Worm (Caenorhabditis elegans) whole organism, midembryonic: ENCODE data around the gene ZK813.4.

Source experiments
- T22C8.4 ChIP-seq: fragments of 200-800 bp; sonication (Bioruptor generic); IDR thresholded peaks from 2 replicates; pipeline ENCODE4 v1.3.6; 2022; ENCODE audit warnings: missing genetic modification characterization, missing compliant biosample characterization
- cog-1 ChIP-seq: sonication (generic microtip); optimal IDR thresholded peaks from 2 replicates; lab custom pipeline; 2016; ENCODE audit warnings: missing genetic modification characterization, missing compliant biosample characterization
- flt-1 ChIP-seq: fragments of 200-800 bp; sonication (Bioruptor generic); IDR thresholded peaks from 2 replicates; pipeline ENCODE4 v1.3.6; 2022; ENCODE audit warnings: missing genetic modification characterization, missing compliant biosample characterization
- klf-2 ChIP-seq: fragments of 200-800 bp; sonication (Bioruptor generic); conservative IDR thresholded peaks from 2 replicates; pipeline ENCODE4 v1.3.6; 2022; ENCODE audit warnings: missing genetic modification reagents, missing genetic modification characterization, missing compliant biosample characterization
- ref-1 ChIP-seq: fragments of 200-800 bp; sonication (Bioruptor generic); conservative IDR thresholded peaks from 2 replicates; pipeline ENCODE4 v1.3.6; 2022; ENCODE audit warnings: missing genetic modification reagents, missing genetic modification characterization, missing compliant biosample characterization
- ztf-23 ChIP-seq: fragments of 200-800 bp; sonication (Bioruptor generic); IDR thresholded peaks from 2 replicates; pipeline ENCODE4 v1.3.6; 2022; ENCODE audit warnings: missing genetic modification reagents, missing genetic modification characterization, missing compliant biosample characterization
- ztf-29 ChIP-seq: fragments of 200-800 bp; sonication (Bioruptor generic); IDR thresholded peaks from 2 replicates; pipeline ENCODE4 v1.3.6; 2022; ENCODE audit warnings: missing genetic modification reagents, missing genetic modification characterization, missing compliant biosample characterization

DNA sequence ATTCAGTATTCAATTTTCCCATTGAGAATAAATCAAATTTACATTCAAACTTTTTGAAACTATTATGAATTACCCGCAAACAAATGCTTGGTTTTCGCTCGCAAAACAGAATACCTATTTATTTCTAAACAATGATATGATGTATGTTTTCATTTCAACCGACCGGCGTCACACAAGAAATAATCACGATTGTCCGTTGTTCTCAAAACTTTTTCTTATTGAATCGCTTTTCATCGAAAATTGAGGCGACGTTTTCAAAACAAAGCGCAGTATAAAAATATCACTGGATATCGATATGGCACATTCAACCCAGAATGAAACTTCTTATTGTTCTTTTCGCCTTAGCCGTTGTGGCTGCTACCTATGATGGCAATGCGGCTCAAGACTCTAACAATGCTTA is 11.6 kb upstream of the ZK813.4 start, which contains the start of gene ZK813.3:
- TF ChIP-seq ztf-23 (GFP tag; lab: Robert Waterston, UW) (no peak), ztf-29 (GFP tag; lab: Robert Waterston, UW) (no peak), flt-1 (GFP tag; lab: Robert Waterston, UW) (no peak), cog-1 (tag; lab: Kevin White, UChicago) (no peak), ref-1 (GFP tag; lab: Robert Waterston, UW) (no peak), klf-2 (GFP tag; lab: Robert Waterston, UW) (no peak), T22C8.4 (GFP tag; lab: Robert Waterston, UW) (no peak)
